Worm (Caenorhabditis elegans) whole organism, early embryonic: ENCODE data around the gene T04C12.8.

Experiments used
- ama-1 ChIP-seq: fragments of 150-350 bp; optimal IDR thresholded peaks from 2 replicates; lab custom pipeline; 2014
- ceh-36 ChIP-seq: sonication (generic microtip); optimal IDR thresholded peaks from 2 replicates; lab custom pipeline; 2016; ENCODE audit warnings: missing genetic modification characterization, inconsistent platforms, missing compliant biosample characterization
- flt-1 ChIP-seq: fragments of 200-800 bp; sonication (Bioruptor generic); IDR thresholded peaks from 2 replicates; pipeline ENCODE4 v1.3.6; 2022; ENCODE audit warnings: missing genetic modification characterization, missing compliant biosample characterization
- hmg-4 ChIP-seq: fragments of 200-800 bp; sonication (Bioruptor generic); optimal IDR thresholded peaks from 2 replicates; lab custom pipeline; 2018; ENCODE audit warnings: mild to moderate bottlenecking, missing genetic modification characterization, missing compliant biosample characterization
- pes-1 ChIP-seq: fragments of 200-800 bp; sonication (Bioruptor generic); IDR thresholded peaks from 2 replicates; pipeline ENCODE4 v1.3.6; 2022; ENCODE audit warnings: missing genetic modification reagents, missing genetic modification characterization, missing compliant biosample characterization
- sea-1 ChIP-seq: fragments of 200-800 bp; sonication (Bioruptor generic); conservative IDR thresholded peaks from 2 replicates; pipeline ENCODE4 v1.3.6; 2022; ENCODE audit warnings: missing genetic modification characterization, missing compliant biosample characterization
- tbx-11 ChIP-seq: fragments of 200-800 bp; sonication (Bioruptor generic); IDR thresholded peaks from 2 replicates; pipeline ENCODE4 v1.3.6; 2022; ENCODE audit warnings: missing genetic modification characterization, missing compliant biosample characterization
- tbx-37 ChIP-seq: fragments of 200-800 bp; sonication (Bioruptor generic); conservative IDR thresholded peaks from 2 replicates; pipeline ENCODE4 v1.3.6; 2022; ENCODE audit warnings: missing genetic modification reagents, missing genetic modification characterization, missing compliant biosample characterization

DNA sequence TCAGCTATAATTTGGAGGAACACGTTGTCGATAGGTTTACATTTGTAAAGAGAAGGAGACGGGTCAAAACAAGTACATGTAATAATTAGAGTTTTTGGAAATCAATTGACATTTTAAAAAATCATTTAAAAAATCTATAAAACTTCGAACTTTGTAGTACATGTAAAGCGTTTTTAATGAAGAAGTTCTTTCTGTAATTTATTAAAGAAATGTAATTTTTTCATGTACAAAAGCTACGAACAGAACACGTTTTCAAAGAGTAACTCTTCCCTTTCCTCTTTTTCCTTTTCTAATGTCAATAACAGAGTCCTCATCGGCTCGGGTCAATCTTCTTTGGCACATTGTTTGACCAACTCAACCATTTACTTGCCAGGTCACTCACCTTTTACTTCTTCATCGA, 25.4 kb downstream of the T04C12.8 start, which contains the start of gene C45B11.6:
- TF ChIP-seq tbx-11 (GFP tag; lab: Robert Waterston, UW) (no peak), pes-1 (GFP tag; lab: Robert Waterston, UW) (no peak), flt-1 (GFP tag; lab: Robert Waterston, UW) (no peak), ama-1 (lab: Kevin White, UChicago) (no peak), tbx-37 (GFP tag; lab: Robert Waterston, UW) (no peak), ceh-36 (no peak), hmg-4 (no peak), sea-1 (GFP tag; lab: Robert Waterston, UW) (no peak)
